Fruit fly (Drosophila melanogaster): ENCODE results near the gene CheB93b.

dm6 chr3R:21458445-21458844, 49.5 kb downstream of the CheB93b start:
- TF ChIP-seq psq (optimal IDR thresholded peaks at IDR 0.05) (no peak), pan (optimal IDR thresholded peaks at IDR 0.05) (no peak), EcR (GFP tag; optimal IDR thresholded peaks at IDR 0.05) (no peak)
